Comparison of ENCODE assay signal across 1 fruit fly cellular context in the genomic region with DNA sequence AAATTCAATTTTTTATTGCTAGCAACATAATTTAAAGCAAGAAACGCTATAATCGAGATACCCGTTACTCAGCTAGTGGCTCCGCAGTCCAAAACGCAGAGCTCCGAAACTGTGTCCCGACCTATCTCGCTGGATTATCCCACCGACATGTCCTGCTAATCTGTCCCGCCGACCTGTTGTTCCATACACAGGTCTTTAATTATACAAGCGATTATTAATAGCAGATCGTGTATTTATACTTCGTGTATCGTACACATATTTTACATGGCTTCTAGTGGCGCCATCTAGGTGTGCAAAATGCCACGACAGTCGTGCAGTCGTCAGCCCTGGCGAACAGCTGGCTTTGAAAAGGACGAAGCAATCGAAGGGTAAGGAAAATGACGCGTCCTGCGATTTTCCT.
TF ChIP-seq lines count a peak whose summit lies in the region.

Gene CG14321 (plus strand): TSS at position 338 of the 400 bp plus-strand sequence.

TF ChIP-seq in whole organism, embryonic, 481 proteins besides CTCF, POLR2A, EP300 and RAD21 (continued from another document and continues in another):
- TF ChIP-seq Rfx (GFP tag; IDR thresholded peaks at IDR 0.05; lab: Robert Waterston, UW) (no peak), exex (tag; optimal IDR thresholded peaks at IDR 0.05; lab: Kevin White, UChicago) (no peak), CG7357 (GFP tag; IDR thresholded peaks at IDR 0.05; lab: Robert Waterston, UW) (no peak), CG8765 (GFP tag; IDR thresholded peaks at IDR 0.05; lab: Robert Waterston, UW) (no peak), Nf-YC (tag; optimal IDR thresholded peaks at IDR 0.05; lab: Kevin White, UChicago) (no peak), CG10462 (GFP tag; optimal IDR thresholded peaks at IDR 0.05; lab: Kevin White, UChicago) (no peak), CG17385 (GFP tag; optimal IDR thresholded peaks at IDR 0.05; lab: Kevin White, UChicago) (no peak), Bdp1 (GFP tag; optimal IDR thresholded peaks at IDR 0.05; lab: Kevin White, UChicago) (no peak), sug (tag; optimal IDR thresholded peaks at IDR 0.05; lab: Kevin White, UChicago) (no peak), CG4328 (GFP tag; optimal IDR thresholded peaks at IDR 0.05; lab: Kevin White, UChicago) (no peak), ap (GFP tag; IDR thresholded peaks at IDR 0.05; lab: Robert Waterston, UW) (no peak), lola (GFP tag; optimal IDR thresholded peaks at IDR 0.05; lab: Kevin White, UChicago) (no peak), dimm (GFP tag; IDR thresholded peaks at IDR 0.05; lab: Robert Waterston, UW) (no peak), gcm (GFP tag; optimal IDR thresholded peaks at IDR 0.05; lab: Kevin White, UChicago) (no peak), CG9609 (GFP tag; optimal IDR thresholded peaks at IDR 0.05; lab: Kevin White, UChicago) (no peak), Usf (GFP tag; optimal IDR thresholded peaks at IDR 0.05; lab: Kevin White, UChicago) (no peak), CG15514 (GFP tag; optimal IDR thresholded peaks at IDR 0.05; lab: Kevin White, UChicago) (no peak), trh (GFP tag; optimal IDR thresholded peaks at IDR 0.05; lab: Kevin White, UChicago) (no peak), CG12299 (tag; optimal IDR thresholded peaks at IDR 0.05; lab: Kevin White, UChicago) (no peak), CG11723 (GFP tag; optimal IDR thresholded peaks at IDR 0.05; lab: Kevin White, UChicago) (no peak), CG7839 (tag; optimal IDR thresholded peaks at IDR 0.05; lab: Kevin White, UChicago) (no peak), al (GFP tag; IDR thresholded peaks at IDR 0.05; lab: Robert Waterston, UW) (no peak), hkb (optimal IDR thresholded peaks at IDR 0.05; lab: Kevin White, UChicago) (no peak), hkb (GFP tag; IDR thresholded peaks at IDR 0.05; lab: Robert Waterston, UW) (no peak), CG9727 (GFP tag; optimal IDR thresholded peaks at IDR 0.05; lab: Kevin White, UChicago) (no peak), ac (GFP tag; optimal IDR thresholded peaks at IDR 0.05; lab: Kevin White, UChicago) (no peak), pum (GFP tag; optimal IDR thresholded peaks at IDR 0.05; lab: Kevin White, UChicago) (no peak), CG4282 (GFP tag; optimal IDR thresholded peaks at IDR 0.05; lab: Kevin White, UChicago) (no peak), h (optimal IDR thresholded peaks at IDR 0.05; lab: Kevin White, UChicago) (no peak), repo (GFP tag; optimal IDR thresholded peaks at IDR 0.05; lab: Kevin White, UChicago) (no peak), pros (GFP tag; optimal IDR thresholded peaks at IDR 0.05; lab: Kevin White, UChicago) (no peak), Nf-YB (GFP tag; optimal IDR thresholded peaks at IDR 0.05; lab: Kevin White, UChicago) (no peak), Med (GFP tag; lab: Kevin White, UChicago) (peak; percentile 46), CG8944 (GFP tag; optimal IDR thresholded peaks at IDR 0.05; lab: Kevin White, UChicago) (no peak), mld (GFP tag; IDR thresholded peaks at IDR 0.05; lab: Robert Waterston, UW; ENCODE audit: partially characterized antibody) (peak; percentile 65; the same call in 1 of the 3 replicates), tap (tag; optimal IDR thresholded peaks at IDR 0.05; lab: Kevin White, UChicago) (no peak), btn (GFP tag; optimal IDR thresholded peaks at IDR 0.05; lab: Kevin White, UChicago) (no peak), lilli (GFP tag; optimal IDR thresholded peaks at IDR 0.05; lab: Kevin White, UChicago) (no peak), Hr78 (GFP tag; optimal IDR thresholded peaks at IDR 0.05; lab: Kevin White, UChicago) (no peak), lmd (GFP tag; IDR thresholded peaks at IDR 0.05; lab: Robert Waterston, UW) (no peak), CG13296 (GFP tag; optimal IDR thresholded peaks at IDR 0.05; lab: Kevin White, UChicago) (no peak), CG8290 (GFP tag; optimal IDR thresholded peaks at IDR 0.05; lab: Kevin White, UChicago) (no peak), CG8290 (tag; optimal IDR thresholded peaks at IDR 0.05; lab: Kevin White, UChicago) (peak in 1 of 2 experiments; percentile 35), Myb (GFP tag; optimal IDR thresholded peaks at IDR 0.05; lab: Kevin White, UChicago) (no peak), slp2 (GFP tag; optimal IDR thresholded peaks at IDR 0.05; lab: Kevin White, UChicago) (no peak), HmgZ (tag; optimal IDR thresholded peaks at IDR 0.05; lab: Kevin White, UChicago) (no peak), CG33557 (GFP tag; optimal IDR thresholded peaks at IDR 0.05; lab: Kevin White, UChicago) (no peak), sr (GFP tag; IDR thresholded peaks at IDR 0.05; lab: Robert Waterston, UW) (no peak), CG32772 (GFP tag; IDR thresholded peaks at IDR 0.05; lab: Robert Waterston, UW) (no peak), YL-1 (GFP tag; optimal IDR thresholded peaks at IDR 0.05; lab: Kevin White, UChicago) (no peak), lbe (GFP tag; optimal IDR thresholded peaks at IDR 0.05; lab: Kevin White, UChicago) (no peak), vfl (GFP tag; optimal IDR thresholded peaks at IDR 0.05; lab: Kevin White, UChicago) (no peak), CG4404 (GFP tag; IDR thresholded peaks at IDR 0.05; lab: Robert Waterston, UW) (no peak), CG10654 (GFP tag; optimal IDR thresholded peaks at IDR 0.05; lab: Kevin White, UChicago) (no peak), vvl (GFP tag; IDR thresholded peaks at IDR 0.05; lab: Robert Waterston, UW) (no peak), CG13123 (GFP tag; optimal IDR thresholded peaks at IDR 0.05; lab: Kevin White, UChicago) (no peak), bsh (GFP tag; optimal IDR thresholded peaks at IDR 0.05; lab: Kevin White, UChicago) (no peak), CG1233 (GFP tag; optimal IDR thresholded peaks at IDR 0.05; lab: Kevin White, UChicago) (no peak), chm (GFP tag; IDR thresholded peaks at IDR 0.05; lab: Robert Waterston, UW) (0 out of 2 replicates have a peak, but pooled peaks have one; percentile 13), CG43689 (GFP tag; IDR thresholded peaks at IDR 0.05; lab: Robert Waterston, UW) (no peak), CG31365 (tag; optimal IDR thresholded peaks at IDR 0.05; lab: Kevin White, UChicago) (no peak), pfk (GFP tag; optimal IDR thresholded peaks at IDR 0.05; lab: Kevin White, UChicago) (no peak), CG1647 (GFP tag; optimal IDR thresholded peaks at IDR 0.05; lab: Kevin White, UChicago) (no peak), CG3838 (GFP tag; optimal IDR thresholded peaks at IDR 0.05; lab: Kevin White, UChicago) (no peak), CG1603 (tag; optimal IDR thresholded peaks at IDR 0.05; lab: Kevin White, UChicago) (peak; percentile 40), fd102C (GFP tag; optimal IDR thresholded peaks at IDR 0.05; lab: Kevin White, UChicago) (no peak), az2 (GFP tag; optimal IDR thresholded peaks at IDR 0.05; lab: Kevin White, UChicago) (no peak), Eip74EF (GFP tag; optimal IDR thresholded peaks at IDR 0.05; lab: Kevin White, UChicago) (no peak), Dfd (GFP tag; optimal IDR thresholded peaks at IDR 0.05; lab: Kevin White, UChicago) (no peak), gce (GFP tag; IDR thresholded peaks at IDR 0.05; lab: Robert Waterston, UW) (no peak), D (optimal IDR thresholded peaks at IDR 0.05; lab: Kevin White, UChicago) (peak; percentile 23), D (GFP tag; optimal IDR thresholded peaks at IDR 0.05; lab: Kevin White, UChicago) (no peak), jing (GFP tag; optimal IDR thresholded peaks at IDR 0.05; lab: Kevin White, UChicago) (no peak), CG14050 (GFP tag; IDR thresholded peaks at IDR 0.05; lab: Robert Waterston, UW) (no peak), Hr3 (GFP tag; optimal IDR thresholded peaks at IDR 0.05; lab: Kevin White, UChicago) (no peak), CG2202 (tag; optimal IDR thresholded peaks at IDR 0.05; lab: Kevin White, UChicago) (no peak), grau (tag; optimal IDR thresholded peaks at IDR 0.05; lab: Kevin White, UChicago) (no peak), z (GFP tag; IDR thresholded peaks at IDR 0.05; lab: Robert Waterston, UW) (no peak), cg (GFP tag; optimal IDR thresholded peaks at IDR 0.05; lab: Kevin White, UChicago) (no peak), Adf1 (GFP tag; IDR thresholded peaks at IDR 0.05; lab: Robert Waterston, UW) (no peak), Optix (GFP tag; IDR thresholded peaks at IDR 0.05; lab: Robert Waterston, UW) (no peak), klu (GFP tag; IDR thresholded peaks at IDR 0.05; lab: Robert Waterston, UW) (no peak), dati (GFP tag; IDR thresholded peaks at IDR 0.05; lab: Robert Waterston, UW) (no peak), Opbp (GFP tag; IDR thresholded peaks at IDR 0.05; lab: Robert Waterston, UW; ENCODE audit: partially characterized antibody) (peak; percentile 71; the same call in 2 of the 3 replicates), Hmx (GFP tag; optimal IDR thresholded peaks at IDR 0.05; lab: Kevin White, UChicago) (no peak), cato (GFP tag; optimal IDR thresholded peaks at IDR 0.05; lab: Kevin White, UChicago; ENCODE audit: borderline replicate concordance) (no peak), slbo (GFP tag; IDR thresholded peaks at IDR 0.05; lab: Robert Waterston, UW) (peak; percentile 20; the same call in 1 of the 2 replicates), bab2 (GFP tag; optimal IDR thresholded peaks at IDR 0.05; lab: Kevin White, UChicago) (no peak), zen (tag; optimal IDR thresholded peaks at IDR 0.05; lab: Kevin White, UChicago) (peak; percentile 77), CG1024 (GFP tag; IDR thresholded peaks at IDR 0.05; lab: Robert Waterston, UW) (no peak), zfh2 (GFP tag; optimal IDR thresholded peaks at IDR 0.05; lab: Kevin White, UChicago) (no peak), Vsx1 (GFP tag; optimal IDR thresholded peaks at IDR 0.05; lab: Kevin White, UChicago) (no peak), ind (GFP tag; optimal IDR thresholded peaks at IDR 0.05; lab: Kevin White, UChicago) (no peak), Atf-2 (GFP tag; optimal IDR thresholded peaks at IDR 0.05; lab: Kevin White, UChicago) (no peak), maf-S (GFP tag; optimal IDR thresholded peaks at IDR 0.05; lab: Kevin White, UChicago) (no peak), CG10209 (GFP tag; optimal IDR thresholded peaks at IDR 0.05; lab: Kevin White, UChicago) (no peak), CG11504 (tag; optimal IDR thresholded peaks at IDR 0.05; lab: Kevin White, UChicago) (peak; percentile 22), kni (GFP tag; optimal IDR thresholded peaks at IDR 0.05; lab: Kevin White, UChicago) (no peak), nerfin-1 (tag; optimal IDR thresholded peaks at IDR 0.05; lab: Kevin White, UChicago) (no peak), CG6654 (GFP tag; optimal IDR thresholded peaks at IDR 0.05; lab: Kevin White, UChicago) (no peak), cas (GFP tag; IDR thresholded peaks at IDR 0.05; lab: Robert Waterston, UW) (no peak), nmo (GFP tag; optimal IDR thresholded peaks at IDR 0.05; lab: Kevin White, UChicago) (no peak), sens-2 (GFP tag; IDR thresholded peaks at IDR 0.05; lab: Robert Waterston, UW) (no peak), gsb (GFP tag; IDR thresholded peaks at IDR 0.05; lab: Robert Waterston, UW) (no peak), pzg (GFP tag; optimal IDR thresholded peaks at IDR 0.05; lab: Kevin White, UChicago) (peak; percentile 33), CG7928 (GFP tag; optimal IDR thresholded peaks at IDR 0.05; lab: Kevin White, UChicago) (peak; percentile 85), CrebB (tag; optimal IDR thresholded peaks at IDR 0.05; lab: Kevin White, UChicago) (no peak), CG3407 (GFP tag; optimal IDR thresholded peaks at IDR 0.05; lab: Kevin White, UChicago) (no peak), bigmax (GFP tag; optimal IDR thresholded peaks at IDR 0.05; lab: Kevin White, UChicago) (no peak), zen2 (GFP tag; IDR thresholded peaks at IDR 0.05; lab: Robert Waterston, UW; ENCODE audit: partially characterized antibody) (peak; percentile 35; the same call in 1 of the 3 replicates), tup (GFP tag; optimal IDR thresholded peaks at IDR 0.05; lab: Kevin White, UChicago) (no peak), Dll (GFP tag; IDR thresholded peaks at IDR 0.05; lab: Robert Waterston, UW; ENCODE audit: partially characterized antibody) (peak; percentile 55; the same call in 2 of the 4 replicates), Sox100B (GFP tag; optimal IDR thresholded peaks at IDR 0.05; lab: Kevin White, UChicago) (no peak), CG1529 (GFP tag; optimal IDR thresholded peaks at IDR 0.05; lab: Kevin White, UChicago) (no peak), zf30C (GFP tag; optimal IDR thresholded peaks at IDR 0.05; lab: Kevin White, UChicago) (no peak), CG15696 (tag; optimal IDR thresholded peaks at IDR 0.05; lab: Kevin White, UChicago) (no peak), Gsc (GFP tag; IDR thresholded peaks at IDR 0.05; lab: Robert Waterston, UW) (no peak), crp (GFP tag; optimal IDR thresholded peaks at IDR 0.05; lab: Kevin White, UChicago) (peak; percentile 40 to 86), CG8089 (GFP tag; optimal IDR thresholded peaks at IDR 0.05; lab: Kevin White, UChicago) (no peak), CG10959 (GFP tag; IDR thresholded peaks at IDR 0.05; lab: Robert Waterston, UW) (0 out of 2 replicates have a peak, but pooled peaks have one; percentile 13), Trl (optimal IDR thresholded peaks at IDR 0.05; lab: Kevin White, UChicago) (no peak), Trl (GFP tag; optimal IDR thresholded peaks at IDR 0.05; lab: Kevin White, UChicago) (no peak), Scr (GFP tag; IDR thresholded peaks at IDR 0.05; lab: Robert Waterston, UW; ENCODE audit: partially characterized antibody) (peak; percentile 59), eyg (GFP tag; optimal IDR thresholded peaks at IDR 0.05; lab: Kevin White, UChicago) (no peak), CG30403 (GFP tag; optimal IDR thresholded peaks at IDR 0.05; lab: Kevin White, UChicago) (no peak), ttk (GFP tag; IDR thresholded peaks at IDR 0.05; lab: Robert Waterston, UW) (no peak), CG5953 (GFP tag; IDR thresholded peaks at IDR 0.05; lab: Robert Waterston, UW) (no peak), CG7271 (tag; optimal IDR thresholded peaks at IDR 0.05; lab: Kevin White, UChicago) (no peak), Drgx (GFP tag; IDR thresholded peaks at IDR 0.05; lab: Robert Waterston, UW) (no peak), Side (GFP tag; optimal IDR thresholded peaks at IDR 0.05; lab: Kevin White, UChicago) (no peak), Mes4 (GFP tag; optimal IDR thresholded peaks at IDR 0.05; lab: Kevin White, UChicago) (no peak), E2f1 (GFP tag; IDR thresholded peaks at IDR 0.05; lab: Robert Waterston, UW) (no peak), Doc3 (GFP tag; IDR thresholded peaks at IDR 0.05; lab: Robert Waterston, UW; ENCODE audit: partially characterized antibody) (no peak), sqz (GFP tag; optimal IDR thresholded peaks at IDR 0.05; lab: Kevin White, UChicago) (no peak)
